Fruit fly (Drosophila melanogaster) whole organism, embryonic: ENCODE measurements around the gene CG12147.

Experiments used
- BEAF-32 ChIP-seq: fragments of 200-800 bp; sonication (Bioruptor generic); optimal IDR thresholded peaks from 3 replicates; lab custom pipeline; 2017; ENCODE audit warnings: missing biosample characterization, missing genetic modification characterization, mild to moderate bottlenecking, moderate library complexity, missing genetic modification reagents
- Bdp1 ChIP-seq: fragments of 200-800 bp; sonication (Bioruptor generic); optimal IDR thresholded peaks from 3 replicates; lab custom pipeline; 2016; ENCODE audit warnings: missing biosample characterization, missing genetic modification characterization
- CG1024 ChIP-seq: fragments of 200-800 bp; sonication (Bioruptor generic); IDR thresholded peaks from 2 replicates; pipeline ENCODE4 v1.3.6; 2022; ENCODE audit warnings: missing biosample characterization, missing genetic modification characterization
- CG10654 ChIP-seq: fragments of 200-800 bp; sonication (Bioruptor generic); optimal IDR thresholded peaks from 2 replicates; lab custom pipeline; 2016; ENCODE audit warnings: missing biosample characterization, missing genetic modification characterization
- CG11456 ChIP-seq: fragments of 200-800 bp; sonication (Bioruptor generic); IDR thresholded peaks from 3 replicates; pipeline ENCODE4 v1.3.6; 2022; ENCODE audit warnings: missing biosample characterization, missing genetic modification characterization
- CG11695 ChIP-seq: fragments of 200-800 bp; sonication (Bioruptor generic); IDR thresholded peaks from 3 replicates; pipeline ENCODE4 v1.3.6; 2022; ENCODE audit warnings: missing biosample characterization, missing genetic modification characterization
- CG11696 ChIP-seq: fragments of 200-800 bp; sonication (Bioruptor generic); IDR thresholded peaks from 2 replicates; pipeline ENCODE4 v1.3.6; 2022; ENCODE audit warnings: missing biosample characterization, missing genetic modification characterization
- CG12299 ChIP-seq: fragments of 200-800 bp; sonication (Bioruptor generic); optimal IDR thresholded peaks from 2 replicates; lab custom pipeline; 2018; ENCODE audit warnings: missing biosample characterization, mild to moderate bottlenecking, missing genetic modification characterization
- CG14050 ChIP-seq: fragments of 200-800 bp; sonication (Bioruptor generic); IDR thresholded peaks from 3 replicates; pipeline ENCODE4 v1.3.6; 2022; ENCODE audit warnings: missing biosample characterization, missing genetic modification characterization
- CG14965 ChIP-seq: fragments of 200-800 bp; sonication (Bioruptor generic); optimal IDR thresholded peaks from 2 replicates; lab custom pipeline; 2016; ENCODE audit warnings: missing biosample characterization, missing genetic modification characterization, borderline replicate concordance
- CG15073 ChIP-seq: fragments of 200-800 bp; sonication (Bioruptor generic); optimal IDR thresholded peaks from 2 replicates; lab custom pipeline; 2016; ENCODE audit warnings: missing biosample characterization, missing genetic modification characterization
- CG1792 ChIP-seq: fragments of 200-800 bp; sonication (Bioruptor generic); optimal IDR thresholded peaks from 2 replicates; lab custom pipeline; 2016; ENCODE audit warnings: missing biosample characterization, missing genetic modification characterization
- CG18262 ChIP-seq: fragments of 200-800 bp; optimal IDR thresholded peaks from 3 replicates; lab custom pipeline; 2019; ENCODE audit warnings: missing biosample characterization, mild to moderate bottlenecking, missing genetic modification characterization, moderate library complexity
- CG2712 ChIP-seq: fragments of 200-800 bp; optimal IDR thresholded peaks from 3 replicates; lab custom pipeline; 2019; ENCODE audit warnings: missing biosample characterization, mild to moderate bottlenecking, missing genetic modification characterization, moderate library complexity
- CG3407 ChIP-seq: fragments of 200-800 bp; sonication (Bioruptor generic); optimal IDR thresholded peaks from 2 replicates; lab custom pipeline; 2018; ENCODE audit warnings: missing biosample characterization, mild to moderate bottlenecking, missing genetic modification characterization
- CG3995 ChIP-seq: fragments of 200-800 bp; sonication (Bioruptor generic); optimal IDR thresholded peaks from 3 replicates; lab custom pipeline; 2016; ENCODE audit warnings: missing biosample characterization, missing genetic modification characterization
- CG4360 ChIP-seq: fragments of 200-800 bp; sonication (Bioruptor generic); IDR thresholded peaks from 2 replicates; pipeline ENCODE4 v1.3.6; 2022; ENCODE audit warnings: missing biosample characterization, missing genetic modification characterization
- CG6272 ChIP-seq: fragments of 200-800 bp; sonication (Bioruptor generic); IDR thresholded peaks from 2 replicates; pipeline ENCODE4 v1.3.6; 2022; ENCODE audit warnings: missing biosample characterization, missing genetic modification characterization
- CG7357 ChIP-seq: fragments of 200-800 bp; sonication (Bioruptor generic); IDR thresholded peaks from 3 replicates; pipeline ENCODE4 v1.3.6; 2022; ENCODE audit warnings: missing biosample characterization, missing genetic modification characterization
- CG7928 ChIP-seq: fragments of 200-800 bp; sonication (Bioruptor generic); optimal IDR thresholded peaks from 2 replicates; lab custom pipeline; 2017; ENCODE audit warnings: missing biosample characterization, mild to moderate bottlenecking, missing genetic modification characterization
- CG7987 ChIP-seq: fragments of 200-800 bp; sonication (Bioruptor generic); optimal IDR thresholded peaks from 2 replicates; lab custom pipeline; 2018; ENCODE audit warnings: missing biosample characterization, mild to moderate bottlenecking, missing genetic modification characterization, moderate library complexity
- CG8944 ChIP-seq: fragments of 200-800 bp; sonication (Bioruptor generic); optimal IDR thresholded peaks from 3 replicates; lab custom pipeline; 2016; ENCODE audit warnings: missing biosample characterization, missing genetic modification characterization
- CG9932 ChIP-seq: fragments of 200-800 bp; sonication (Bioruptor generic); IDR thresholded peaks from 2 replicates; pipeline ENCODE4 v1.3.6; 2022; ENCODE audit warnings: missing biosample characterization, missing genetic modification characterization
- D19A ChIP-seq: fragments of 200-800 bp; optimal IDR thresholded peaks from 3 replicates; lab custom pipeline; 2019; ENCODE audit warnings: missing biosample characterization, mild to moderate bottlenecking, missing genetic modification characterization, moderate library complexity
- Dp ChIP-seq: fragments of 200-800 bp; sonication (Bioruptor generic); optimal IDR thresholded peaks from 2 replicates; lab custom pipeline; 2018; ENCODE audit warnings: missing biosample characterization, mild to moderate bottlenecking, missing genetic modification characterization, moderate library complexity
- Fer1 ChIP-seq: fragments of 200-800 bp; sonication (Bioruptor generic); optimal IDR thresholded peaks from 2 replicates; lab custom pipeline; 2017; ENCODE audit warnings: missing biosample characterization, mild to moderate bottlenecking, missing genetic modification characterization
- Fer2 ChIP-seq: fragments of 200-800 bp; sonication (Bioruptor generic); optimal IDR thresholded peaks from 2 replicates; lab custom pipeline; 2018; ENCODE audit warnings: missing biosample characterization, mild to moderate bottlenecking, missing genetic modification characterization, moderate library complexity
- HLH3B ChIP-seq: fragments of 200-800 bp; sonication (Bioruptor generic); IDR thresholded peaks from 2 replicates; pipeline ENCODE4 v1.3.6; 2022; ENCODE audit warnings: missing biosample characterization, missing genetic modification characterization
- Lim3 ChIP-seq: fragments of 200-800 bp; sonication (Bioruptor generic); IDR thresholded peaks from 2 replicates; pipeline ENCODE4 v1.3.6; 2022; ENCODE audit warnings: missing biosample characterization, missing genetic modification characterization
- Mad ChIP-seq: fragments of 200-800 bp; sonication (Bioruptor generic); optimal IDR thresholded peaks from 2 replicates; lab custom pipeline; 2016; ENCODE audit warnings: missing biosample characterization, missing genetic modification characterization
- NFAT ChIP-seq: fragments of 200-800 bp; sonication (Bioruptor generic); IDR thresholded peaks from 2 replicates; pipeline ENCODE4 v1.3.6; 2022; ENCODE audit warnings: missing biosample characterization, missing genetic modification characterization
- Poxn ChIP-seq: fragments of 200-800 bp; sonication (Bioruptor generic); IDR thresholded peaks from 2 replicates; pipeline ENCODE4 v1.3.6; 2022; ENCODE audit warnings: missing biosample characterization, missing genetic modification characterization
- Side ChIP-seq: fragments of 200-800 bp; sonication (Bioruptor generic); optimal IDR thresholded peaks from 2 replicates; lab custom pipeline; 2016; ENCODE audit warnings: missing biosample characterization, missing genetic modification characterization
- Xbp1 ChIP-seq: fragments of 200-800 bp; sonication (Bioruptor generic); optimal IDR thresholded peaks from 3 replicates; lab custom pipeline; 2016; ENCODE audit warnings: missing biosample characterization, mild to moderate bottlenecking, missing genetic modification characterization
- aop ChIP-seq: fragments of 200-800 bp; sonication (Bioruptor generic); IDR thresholded peaks from 2 replicates; pipeline ENCODE4 v1.3.6; 2022; ENCODE audit warnings: missing biosample characterization, missing genetic modification characterization
- ash1 ChIP-seq: fragments of 200-800 bp; sonication (Bioruptor generic); optimal IDR thresholded peaks from 2 replicates; lab custom pipeline; 2018; ENCODE audit warnings: missing biosample characterization, mild to moderate bottlenecking, missing genetic modification characterization
- corto ChIP-seq: fragments of 200-800 bp; sonication (Bioruptor generic); optimal IDR thresholded peaks from 2 replicates; lab custom pipeline; 2016; ENCODE audit warnings: missing biosample characterization, mild to moderate bottlenecking, missing genetic modification characterization, moderate library complexity
- crol ChIP-seq: fragments of 200-800 bp; sonication (Bioruptor generic); IDR thresholded peaks from 2 replicates; pipeline ENCODE4 v1.3.6; 2022; ENCODE audit warnings: missing biosample characterization, missing genetic modification characterization
- crp ChIP-seq, 2 experiments: fragments of 200-800 bp; sonication (Bioruptor generic); optimal IDR thresholded peaks; 2 replicates in 1 of 2; 3 replicates in 1 of 2; lab custom pipeline; 2017; ENCODE audit warnings: missing biosample characterization in 2 of 2, missing genetic modification characterization in 2 of 2, mild to moderate bottlenecking in 1 of 2, moderate library complexity in 1 of 2
- emc ChIP-seq: fragments of 200-800 bp; sonication (Bioruptor generic); optimal IDR thresholded peaks from 2 replicates; lab custom pipeline; 2016; ENCODE audit warnings: missing biosample characterization, missing genetic modification characterization
- exex ChIP-seq: fragments of 200-800 bp; sonication (Bioruptor generic); optimal IDR thresholded peaks from 4 replicates; lab custom pipeline; 2018; ENCODE audit warnings: missing biosample characterization, mild to moderate bottlenecking, missing genetic modification characterization, moderate library complexity
- grau ChIP-seq: fragments of 200-800 bp; optimal IDR thresholded peaks from 3 replicates; lab custom pipeline; 2019; ENCODE audit warnings: missing biosample characterization, mild to moderate bottlenecking, missing genetic modification characterization, moderate library complexity
- gt ChIP-seq: fragments of 200-800 bp; sonication (Bioruptor generic); IDR thresholded peaks from 2 replicates; pipeline ENCODE4 v1.3.6; 2022; ENCODE audit warnings: missing biosample characterization, missing genetic modification characterization
- hbn ChIP-seq: fragments of 200-800 bp; sonication (Bioruptor generic); IDR thresholded peaks from 2 replicates; pipeline ENCODE4 v1.3.6; 2022; ENCODE audit warnings: missing biosample characterization, missing genetic modification characterization; ENCODE audit not compliant: partially characterized antibody
- jing ChIP-seq: fragments of 200-800 bp; sonication (Bioruptor generic); optimal IDR thresholded peaks from 2 replicates; lab custom pipeline; 2018; ENCODE audit warnings: missing biosample characterization, mild to moderate bottlenecking, missing genetic modification characterization
- kah ChIP-seq: fragments of 200-800 bp; sonication (Bioruptor generic); optimal IDR thresholded peaks from 2 replicates; lab custom pipeline; 2018; ENCODE audit warnings: missing biosample characterization, mild to moderate bottlenecking, missing genetic modification characterization
- lilli ChIP-seq: fragments of 200-800 bp; sonication (Bioruptor generic); optimal IDR thresholded peaks from 3 replicates; lab custom pipeline; 2016; ENCODE audit warnings: missing biosample characterization, missing genetic modification characterization
- pb ChIP-seq: fragments of 200-800 bp; sonication (Bioruptor generic); optimal IDR thresholded peaks from 3 replicates; lab custom pipeline; 2016; ENCODE audit warnings: missing biosample characterization, missing genetic modification characterization
- pzg ChIP-seq: fragments of 200-800 bp; sonication (Bioruptor generic); optimal IDR thresholded peaks from 3 replicates; lab custom pipeline; 2018; ENCODE audit warnings: missing biosample characterization, mild to moderate bottlenecking, missing genetic modification characterization, moderate library complexity
- ranshi ChIP-seq: fragments of 200-800 bp; sonication (Bioruptor generic); IDR thresholded peaks from 2 replicates; pipeline ENCODE4 v1.3.6; 2022; ENCODE audit warnings: missing biosample characterization, missing genetic modification characterization
- tap ChIP-seq: fragments of 200-800 bp; optimal IDR thresholded peaks from 3 replicates; lab custom pipeline; 2019; ENCODE audit warnings: missing biosample characterization, mild to moderate bottlenecking, missing genetic modification characterization, moderate library complexity

The CG12147 gene

DNA sequence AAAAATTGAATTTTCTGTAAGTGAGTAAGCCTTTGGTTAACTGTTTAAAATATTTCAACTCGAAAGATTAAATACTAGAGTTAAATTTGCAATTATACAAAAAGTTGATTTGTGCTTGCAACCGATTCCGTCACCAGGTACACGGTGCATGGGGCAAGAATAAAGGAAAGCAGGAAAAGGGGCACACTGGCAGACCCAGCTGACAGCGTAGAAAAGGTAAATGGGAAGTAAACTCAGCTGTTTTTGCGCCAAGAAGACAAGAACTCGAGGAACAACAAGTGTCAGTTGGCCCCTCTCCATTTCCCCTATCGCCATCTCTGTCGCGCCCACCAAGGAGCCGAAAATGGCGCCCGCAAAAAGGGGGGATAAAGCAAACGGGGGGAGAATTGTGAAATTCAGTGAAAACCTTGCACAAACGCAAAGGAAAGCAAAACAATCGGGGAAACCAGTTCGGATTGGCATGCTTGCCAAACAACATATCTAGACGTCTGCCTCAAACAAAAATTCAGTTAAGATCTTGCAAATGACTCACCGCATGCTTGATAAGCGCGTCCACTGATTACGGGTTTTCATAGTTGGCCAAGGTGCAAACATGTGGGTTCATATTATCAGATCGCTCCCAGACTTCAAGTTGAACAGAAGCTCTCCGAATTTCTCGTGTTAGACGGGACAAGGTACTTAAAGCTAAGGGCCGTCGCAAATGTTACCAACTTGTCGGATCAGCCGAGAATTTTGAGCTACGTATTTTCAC, 36.3 kb upstream of the CG12147 start (continued):
- TF ChIP-seq CG3407 (GFP tag; lab: Kevin White, UChicago), result no peak
- no peak for TF ChIP-seq CG7987 (GFP tag; lab: Kevin White, UChicago)
- TF ChIP-seq kah (GFP tag; lab: Kevin White, UChicago), result peak; percentile 100
- no peak for TF ChIP-seq CG2712 (tag; lab: Kevin White, UChicago)
- peak; percentile 67 to 94 for TF ChIP-seq crp (GFP tag; optimal IDR thresholded peaks at IDR 0.05; lab: Kevin White, UChicago)
- TF ChIP-seq emc, result no peak
- no peak for TF ChIP-seq Side (GFP tag; lab: Kevin White, UChicago)
- TF ChIP-seq Dp (GFP tag; lab: Kevin White, UChicago), result peak; percentile 29
- no peak for TF ChIP-seq CG4360
- no peak for TF ChIP-seq HLH3B (GFP tag; lab: Robert Waterston, UW)
- TF ChIP-seq CG14050 (GFP tag; lab: Robert Waterston, UW), result no peak
- TF ChIP-seq tap, result no peak
- no peak for TF ChIP-seq Mad (GFP tag; lab: Kevin White, UChicago)
- no peak for TF ChIP-seq CG9932 (GFP tag; lab: Robert Waterston, UW)
- no peak; the same call in none of the 2 replicates for TF ChIP-seq hbn (GFP tag; lab: Robert Waterston, UW)
- no peak for TF ChIP-seq Fer2
- TF ChIP-seq pb (GFP tag; lab: Kevin White, UChicago), result no peak
- no peak for TF ChIP-seq ranshi (GFP tag; lab: Robert Waterston, UW)
- no peak for TF ChIP-seq CG11456 (GFP tag; lab: Robert Waterston, UW)
- TF ChIP-seq CG7357, result no peak
- no peak for TF ChIP-seq exex (tag; lab: Kevin White, UChicago)
- no peak for TF ChIP-seq CG11695 (GFP tag; lab: Robert Waterston, UW)
- TF ChIP-seq grau (tag; lab: Kevin White, UChicago), result no peak
- TF ChIP-seq CG15073 (GFP tag; lab: Kevin White, UChicago), result no peak
- no peak for TF ChIP-seq gt (GFP tag; lab: Robert Waterston, UW)
- TF ChIP-seq CG3995, result no peak
- TF ChIP-seq CG6272 (GFP tag; lab: Robert Waterston, UW), result no peak
- no peak for TF ChIP-seq CG14965 (GFP tag; lab: Kevin White, UChicago)
- no peak for TF ChIP-seq Fer1
- TF ChIP-seq CG1024 (GFP tag; lab: Robert Waterston, UW), result no peak
- TF ChIP-seq NFAT, result no peak
- TF ChIP-seq ash1 (GFP tag; lab: Kevin White, UChicago), result no peak
- TF ChIP-seq D19A (tag; lab: Kevin White, UChicago), result peak; percentile 58
- TF ChIP-seq Poxn (GFP tag; lab: Robert Waterston, UW), result no peak
- no peak for TF ChIP-seq lilli (GFP tag; lab: Kevin White, UChicago)
- TF ChIP-seq Xbp1 (GFP tag; lab: Kevin White, UChicago), result no peak
- peak; percentile 34 for TF ChIP-seq BEAF-32 (GFP tag; lab: Kevin White, UChicago)
- peak; percentile 86 for TF ChIP-seq crol (GFP tag; lab: Robert Waterston, UW)
- no peak for TF ChIP-seq CG7928 (GFP tag; lab: Kevin White, UChicago)
- TF ChIP-seq aop (GFP tag; lab: Robert Waterston, UW), result no peak
- TF ChIP-seq Bdp1 (GFP tag; lab: Kevin White, UChicago), result no peak
- TF ChIP-seq CG12299, result no peak
- TF ChIP-seq Lim3 (GFP tag; lab: Robert Waterston, UW), result no peak
- no peak for TF ChIP-seq jing (GFP tag; lab: Kevin White, UChicago)
- TF ChIP-seq CG1792 (GFP tag; lab: Kevin White, UChicago), result no peak
- TF ChIP-seq corto, result no peak
- TF ChIP-seq pzg (GFP tag; lab: Kevin White, UChicago), result peak; percentile 55
- TF ChIP-seq CG11696 (GFP tag; lab: Robert Waterston, UW), result no peak
- no peak for TF ChIP-seq CG18262
- TF ChIP-seq CG8944 (GFP tag; lab: Kevin White, UChicago), result no peak
- TF ChIP-seq CG10654, result no peak
